Worm (Caenorhabditis elegans) whole organism, mixed stage, embryonic: Measurements from ENCODE around the gene cnnm-5.

ENCODE experiments used
- ham-2 ChIP-seq: fragments of 200-800 bp; sonication (Bioruptor generic); optimal IDR thresholded peaks from 2 replicates; lab custom pipeline; 2018; ENCODE audit warnings: mild to moderate bottlenecking, missing genetic modification characterization, missing compliant biosample characterization
- hlh-1 ChIP-seq: fragments of 150-350 bp; optimal IDR thresholded peaks from 2 replicates; lab custom pipeline; 2014; ENCODE audit warnings: missing biosample characterization, missing genetic modification reagents, missing genetic modification characterization
- lsy-2 ChIP-seq: fragments of 150-350 bp; optimal IDR thresholded peaks from 2 replicates; lab custom pipeline; 2014; ENCODE audit warnings: missing biosample characterization, missing genetic modification characterization
- nhr-12 ChIP-seq: fragments of 150-350 bp; optimal IDR thresholded peaks from 2 replicates; lab custom pipeline; 2014; ENCODE audit warnings: missing biosample characterization, missing genetic modification characterization
- unc-39 ChIP-seq: fragments of 150-350 bp; optimal IDR thresholded peaks from 2 replicates; lab custom pipeline; 2014; ENCODE audit warnings: missing biosample characterization, missing genetic modification characterization
- ztf-11 ChIP-seq: fragments of 150-350 bp; optimal IDR thresholded peaks from 2 replicates; lab custom pipeline; 2014; ENCODE audit warnings: missing biosample characterization, missing genetic modification characterization

- no peak for TF ChIP-seq nhr-12
- TF ChIP-seq ztf-11 (tag; lab: Kevin White, UChicago), result no peak
- peak; percentile 30 for TF ChIP-seq unc-39
- TF ChIP-seq lsy-2 (tag; lab: Kevin White, UChicago), result no peak
- TF ChIP-seq hlh-1 (tag; lab: Kevin White, UChicago), result no peak
- no peak for TF ChIP-seq ham-2 (GFP tag; lab: Kevin White, UChicago)
These were observed 40.3 kb upstream of the cnnm-5 start for ce11 chrIII:3869292-3869781.
